Fruit fly (Drosophila melanogaster) whole organism, embryonic: Measurements from ENCODE around the gene CG11168.

Experiments
- Antp ChIP-seq: fragments of 200-800 bp; sonication (Bioruptor generic); optimal IDR thresholded peaks from 3 replicates; lab custom pipeline; 2016; ENCODE audit warnings: missing biosample characterization, missing genetic modification characterization
- CG14014 ChIP-seq: fragments of 200-800 bp; sonication (Bioruptor generic); IDR thresholded peaks from 2 replicates; pipeline ENCODE4 v1.3.6; 2022; ENCODE audit warnings: missing biosample characterization, missing genetic modification characterization
- CG14710 ChIP-seq: fragments of 200-800 bp; sonication (Bioruptor generic); optimal IDR thresholded peaks from 3 replicates; lab custom pipeline; 2019; ENCODE audit warnings: missing biosample characterization, mild to moderate bottlenecking, missing genetic modification characterization, moderate library complexity
- CG14965 ChIP-seq: fragments of 200-800 bp; sonication (Bioruptor generic); optimal IDR thresholded peaks from 2 replicates; lab custom pipeline; 2016; ENCODE audit warnings: missing biosample characterization, missing genetic modification characterization, borderline replicate concordance
- CG15073 ChIP-seq: fragments of 200-800 bp; sonication (Bioruptor generic); optimal IDR thresholded peaks from 2 replicates; lab custom pipeline; 2016; ENCODE audit warnings: missing biosample characterization, missing genetic modification characterization
- CG15269 ChIP-seq: fragments of 200-800 bp; sonication (Bioruptor generic); optimal IDR thresholded peaks from 2 replicates; lab custom pipeline; 2018; ENCODE audit warnings: missing biosample characterization, mild to moderate bottlenecking, missing genetic modification characterization, moderate library complexity
- CG15514 ChIP-seq: fragments of 200-800 bp; sonication (Bioruptor generic); optimal IDR thresholded peaks from 3 replicates; lab custom pipeline; 2017; ENCODE audit warnings: missing biosample characterization, missing genetic modification characterization, mild to moderate bottlenecking, moderate library complexity, missing genetic modification reagents
- CG17359 ChIP-seq: fragments of 200-800 bp; sonication (Bioruptor generic); optimal IDR thresholded peaks from 3 replicates; lab custom pipeline; 2018; ENCODE audit warnings: missing biosample characterization, mild to moderate bottlenecking, missing genetic modification characterization, moderate library complexity
- CG17829 ChIP-seq: fragments of 200-800 bp; optimal IDR thresholded peaks from 2 replicates; lab custom pipeline; 2019; ENCODE audit warnings: missing biosample characterization, mild to moderate bottlenecking, missing genetic modification characterization, moderate library complexity
- CG1832 ChIP-seq: fragments of 200-800 bp; sonication (Bioruptor generic); optimal IDR thresholded peaks from 2 replicates; lab custom pipeline; 2017; ENCODE audit warnings: missing biosample characterization, mild to moderate bottlenecking, missing genetic modification characterization, inconsistent platforms
- CG18476 ChIP-seq: fragments of 200-800 bp; sonication (Bioruptor generic); optimal IDR thresholded peaks from 2 replicates; lab custom pipeline; 2016; ENCODE audit warnings: missing biosample characterization, mild to moderate bottlenecking, missing genetic modification characterization
- CG2116 ChIP-seq: fragments of 200-800 bp; sonication (Bioruptor generic); optimal IDR thresholded peaks from 3 replicates; lab custom pipeline; 2018; ENCODE audit warnings: missing biosample characterization, mild to moderate bottlenecking, missing genetic modification characterization
- CG3281 ChIP-seq: fragments of 200-800 bp; sonication (Bioruptor generic); optimal IDR thresholded peaks from 3 replicates; lab custom pipeline; 2017; ENCODE audit warnings: missing biosample characterization, mild to moderate bottlenecking, missing genetic modification characterization
- CG3407 ChIP-seq: fragments of 200-800 bp; sonication (Bioruptor generic); optimal IDR thresholded peaks from 2 replicates; lab custom pipeline; 2018; ENCODE audit warnings: missing biosample characterization, mild to moderate bottlenecking, missing genetic modification characterization
- CG4360 ChIP-seq: fragments of 200-800 bp; sonication (Bioruptor generic); IDR thresholded peaks from 2 replicates; pipeline ENCODE4 v1.3.6; 2022; ENCODE audit warnings: missing biosample characterization, missing genetic modification characterization
- CG9609 ChIP-seq: fragments of 200-800 bp; sonication (Bioruptor generic); optimal IDR thresholded peaks from 3 replicates; lab custom pipeline; 2016; ENCODE audit warnings: missing biosample characterization, missing genetic modification characterization
- D19A ChIP-seq: fragments of 200-800 bp; optimal IDR thresholded peaks from 3 replicates; lab custom pipeline; 2019; ENCODE audit warnings: missing biosample characterization, mild to moderate bottlenecking, missing genetic modification characterization, moderate library complexity
- Dek ChIP-seq: fragments of 200-800 bp; sonication (Bioruptor generic); optimal IDR thresholded peaks from 3 replicates; lab custom pipeline; 2019; ENCODE audit warnings: missing biosample characterization, mild to moderate bottlenecking, missing genetic modification characterization, moderate library complexity
- ERR ChIP-seq: fragments of 200-800 bp; sonication (Bioruptor generic); optimal IDR thresholded peaks from 2 replicates; lab custom pipeline; 2016; ENCODE audit warnings: missing biosample characterization, missing genetic modification characterization
- Ets97D ChIP-seq: fragments of 200-800 bp; sonication (Bioruptor generic); optimal IDR thresholded peaks from 3 replicates; lab custom pipeline; 2016; ENCODE audit warnings: missing biosample characterization, missing genetic modification characterization
- Gsc ChIP-seq: fragments of 200-800 bp; sonication (Bioruptor generic); IDR thresholded peaks from 2 replicates; pipeline ENCODE4 v1.3.6; 2022; ENCODE audit warnings: missing biosample characterization, missing genetic modification characterization
- H2.0 ChIP-seq: fragments of 200-800 bp; sonication (Bioruptor generic); IDR thresholded peaks from 2 replicates; pipeline ENCODE4 v1.3.6; 2022; ENCODE audit warnings: missing biosample characterization, missing genetic modification characterization
- Mrtf ChIP-seq: fragments of 200-800 bp; sonication (Bioruptor generic); IDR thresholded peaks from 3 replicates; pipeline ENCODE4 v1.3.6; 2022; ENCODE audit warnings: missing biosample characterization, missing genetic modification characterization
- NC2α ChIP-seq: fragments of 200-800 bp; sonication (Bioruptor generic); optimal IDR thresholded peaks from 2 replicates; lab custom pipeline; 2016; ENCODE audit warnings: missing biosample characterization, missing genetic modification characterization
- Nf-YB ChIP-seq: fragments of 200-800 bp; sonication (Bioruptor generic); optimal IDR thresholded peaks from 3 replicates; lab custom pipeline; 2019; ENCODE audit warnings: missing biosample characterization, mild to moderate bottlenecking, missing genetic modification characterization, moderate library complexity
- Nf-YC ChIP-seq: fragments of 200-800 bp; optimal IDR thresholded peaks from 3 replicates; lab custom pipeline; 2019; ENCODE audit warnings: missing biosample characterization, mild to moderate bottlenecking, missing genetic modification characterization, moderate library complexity
- Oli ChIP-seq: fragments of 200-800 bp; sonication (Bioruptor generic); optimal IDR thresholded peaks from 2 replicates; lab custom pipeline; 2018; ENCODE audit warnings: missing biosample characterization, mild to moderate bottlenecking, missing genetic modification characterization, moderate library complexity
- PHDP ChIP-seq: fragments of 200-800 bp; sonication (Bioruptor generic); optimal IDR thresholded peaks from 3 replicates; lab custom pipeline; 2018; ENCODE audit warnings: missing biosample characterization, mild to moderate bottlenecking, missing genetic modification characterization, moderate library complexity
- Pdp1 ChIP-seq, 2 experiments: fragments of 200-800 bp; sonication (Bioruptor generic); optimal IDR thresholded peaks; 3 replicates each; lab custom pipeline; 2016; ENCODE audit warnings: missing biosample characterization in 2 of 2, missing genetic modification characterization in 2 of 2, mild to moderate bottlenecking in 1 of 2, moderate library complexity in 1 of 2
- Rfx ChIP-seq: fragments of 200-800 bp; sonication (Bioruptor generic); IDR thresholded peaks from 2 replicates; pipeline ENCODE4 v1.3.6; 2022; ENCODE audit warnings: missing biosample characterization, missing genetic modification characterization
- Vsx1 ChIP-seq: fragments of 200-800 bp; sonication (Bioruptor generic); optimal IDR thresholded peaks from 2 replicates; lab custom pipeline; 2017; ENCODE audit warnings: missing biosample characterization, mild to moderate bottlenecking, missing genetic modification characterization, missing genetic modification reagents
- Xbp1 ChIP-seq: fragments of 200-800 bp; sonication (Bioruptor generic); optimal IDR thresholded peaks from 3 replicates; lab custom pipeline; 2016; ENCODE audit warnings: missing biosample characterization, mild to moderate bottlenecking, missing genetic modification characterization
- aop ChIP-seq: fragments of 200-800 bp; sonication (Bioruptor generic); IDR thresholded peaks from 2 replicates; pipeline ENCODE4 v1.3.6; 2022; ENCODE audit warnings: missing biosample characterization, missing genetic modification characterization
- ara ChIP-seq: fragments of 200-800 bp; sonication (Bioruptor generic); IDR thresholded peaks from 2 replicates; pipeline ENCODE4 v1.3.6; 2022; ENCODE audit warnings: missing biosample characterization, missing genetic modification characterization
- ato ChIP-seq: fragments of 200-800 bp; sonication (Bioruptor generic); IDR thresholded peaks from 2 replicates; pipeline ENCODE4 v1.3.6; 2022; ENCODE audit warnings: missing biosample characterization, missing genetic modification characterization; ENCODE audit not compliant: partially characterized antibody
- bab2 ChIP-seq: fragments of 200-800 bp; sonication (Bioruptor generic); optimal IDR thresholded peaks from 2 replicates; lab custom pipeline; 2016; ENCODE audit warnings: missing biosample characterization, missing genetic modification characterization
- br ChIP-seq: fragments of >200 bp; optimal IDR thresholded peaks from 2 replicates; lab custom pipeline; 2017
- caup ChIP-seq: fragments of 200-800 bp; sonication (Bioruptor generic); optimal IDR thresholded peaks from 3 replicates; lab custom pipeline; 2017; ENCODE audit warnings: missing biosample characterization, mild to moderate bottlenecking, missing genetic modification characterization, moderate library complexity; ENCODE audit not compliant: severe bottlenecking
- cg ChIP-seq: fragments of 200-800 bp; sonication (Bioruptor generic); optimal IDR thresholded peaks from 3 replicates; lab custom pipeline; 2019; ENCODE audit warnings: missing biosample characterization, mild to moderate bottlenecking, missing genetic modification characterization, moderate library complexity
- cwo ChIP-seq: fragments of 200-800 bp; sonication (Bioruptor generic); optimal IDR thresholded peaks from 3 replicates; lab custom pipeline; 2017; ENCODE audit warnings: missing biosample characterization, missing genetic modification characterization, mild to moderate bottlenecking, moderate library complexity, missing genetic modification reagents
- dimm ChIP-seq: fragments of 200-800 bp; sonication (Bioruptor generic); IDR thresholded peaks from 2 replicates; pipeline ENCODE4 v1.3.6; 2022; ENCODE audit warnings: missing biosample characterization, missing genetic modification characterization
- dm ChIP-seq: fragments of 200-800 bp; sonication (Bioruptor generic); optimal IDR thresholded peaks from 3 replicates; lab custom pipeline; 2016; ENCODE audit warnings: missing biosample characterization, missing genetic modification characterization
- dmrt99B ChIP-seq: fragments of 200-800 bp; sonication (Bioruptor generic); optimal IDR thresholded peaks from 2 replicates; lab custom pipeline; 2018; ENCODE audit warnings: missing biosample characterization, mild to moderate bottlenecking, missing genetic modification characterization, moderate library complexity
- fd96Cb ChIP-seq: fragments of 200-800 bp; sonication (Bioruptor generic); optimal IDR thresholded peaks from 2 replicates; lab custom pipeline; 2018; ENCODE audit warnings: missing biosample characterization, mild to moderate bottlenecking, missing genetic modification characterization, moderate library complexity
- klu ChIP-seq: fragments of 200-800 bp; sonication (Bioruptor generic); IDR thresholded peaks from 2 replicates; pipeline ENCODE4 v1.3.6; 2022; ENCODE audit warnings: missing biosample characterization, missing genetic modification characterization
- mirr ChIP-seq: fragments of 200-800 bp; sonication (Bioruptor generic); optimal IDR thresholded peaks from 3 replicates; lab custom pipeline; 2018; ENCODE audit warnings: missing biosample characterization, mild to moderate bottlenecking, missing genetic modification characterization
- peb ChIP-seq: fragments of 200-800 bp; sonication (Bioruptor generic); IDR thresholded peaks from 2 replicates; pipeline ENCODE4 v1.3.6; 2022; ENCODE audit warnings: missing biosample characterization, missing genetic modification characterization
- repo ChIP-seq: fragments of 200-800 bp; sonication (Bioruptor generic); optimal IDR thresholded peaks from 2 replicates; lab custom pipeline; 2016; ENCODE audit warnings: missing biosample characterization, missing genetic modification characterization
- ssp ChIP-seq: fragments of 200-800 bp; sonication (Bioruptor generic); IDR thresholded peaks from 2 replicates; pipeline ENCODE4 v1.3.6; 2022; ENCODE audit warnings: missing biosample characterization, missing genetic modification characterization
- toy ChIP-seq: fragments of 200-800 bp; sonication (Bioruptor generic); IDR thresholded peaks from 2 replicates; pipeline ENCODE4 v1.3.6; 2022; ENCODE audit warnings: missing biosample characterization, missing genetic modification characterization
- unpg ChIP-seq: fragments of 200-800 bp; sonication (Bioruptor generic); optimal IDR thresholded peaks from 3 replicates; lab custom pipeline; 2018; ENCODE audit warnings: missing biosample characterization, mild to moderate bottlenecking, missing genetic modification characterization, moderate library complexity

Gene CG11168

DNA sequence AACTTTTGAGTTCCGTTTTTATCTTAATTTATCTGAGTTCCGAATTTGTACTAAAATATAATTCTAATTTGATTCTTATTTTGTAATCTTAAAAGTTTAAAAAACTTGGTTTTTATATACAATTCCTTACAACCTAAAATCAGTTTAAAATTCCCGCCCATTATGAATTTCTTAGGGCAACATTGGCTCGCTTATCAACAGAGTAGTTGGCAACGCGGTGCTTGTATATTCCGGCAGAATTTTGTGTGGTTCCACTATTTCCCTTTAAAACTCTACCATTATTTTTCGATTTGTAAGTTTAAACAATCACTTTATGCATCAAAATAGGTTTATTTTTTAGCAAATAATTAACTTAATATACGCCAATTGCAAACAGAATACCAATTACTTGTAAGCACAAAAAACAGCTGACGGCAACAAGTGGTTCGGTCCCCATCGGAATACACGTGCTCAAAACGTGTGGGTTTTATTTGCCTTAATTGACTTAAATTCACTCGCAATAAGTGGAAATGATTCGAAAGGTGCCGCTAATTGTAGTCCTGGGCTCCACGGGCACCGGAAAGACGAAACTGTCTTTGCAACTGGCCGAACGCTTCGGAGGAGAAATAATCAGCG, 41.0 kb upstream of the CG11168 start, which contains the start of the genes CG11089 and CG31381 (continued):
- TF ChIP-seq cwo (peak; percentile 94), Nf-YB (peak; percentile 7), cg (GFP tag; lab: Kevin White, UChicago) (no peak), dmrt99B (tag; lab: Kevin White, UChicago) (no peak), CG18476 (GFP tag; lab: Kevin White, UChicago) (no peak), Mrtf (GFP tag; lab: Robert Waterston, UW) (no peak), CG4360 (GFP tag; lab: Robert Waterston, UW) (no peak), ara (GFP tag; lab: Robert Waterston, UW) (no peak), H2.0 (GFP tag; lab: Robert Waterston, UW) (no peak), Nf-YC (no peak), CG14014 (GFP tag; lab: Robert Waterston, UW) (no peak), CG1832 (GFP tag; lab: Kevin White, UChicago) (no peak), Oli (tag; lab: Kevin White, UChicago) (no peak), Gsc (no peak), CG9609 (GFP tag; lab: Kevin White, UChicago) (no peak), caup (GFP tag; lab: Kevin White, UChicago) (peak; percentile 45), Xbp1 (GFP tag; lab: Kevin White, UChicago) (no peak), klu (GFP tag; lab: Robert Waterston, UW) (no peak), toy (GFP tag; lab: Robert Waterston, UW) (no peak), CG17359 (no peak), aop (GFP tag; lab: Robert Waterston, UW) (no peak), Ets97D (peak; percentile 44), ato (GFP tag; lab: Robert Waterston, UW) (no peak), ssp (no peak), dimm (no peak), dm (GFP tag; lab: Kevin White, UChicago) (peak; percentile 89), peb (no peak), CG14710 (peak; percentile 100), CG17829 (tag; lab: Kevin White, UChicago) (peak; percentile 39), CG14965 (GFP tag; lab: Kevin White, UChicago) (no peak), unpg (GFP tag; lab: Kevin White, UChicago) (no peak), bab2 (GFP tag; lab: Kevin White, UChicago) (no peak), ERR (GFP tag; lab: Kevin White, UChicago) (no peak), D19A (tag; lab: Kevin White, UChicago) (no peak), Antp (GFP tag; lab: Kevin White, UChicago) (no peak), CG15514 (peak; percentile 83), CG15073 (no peak), NC2α (GFP tag; lab: Kevin White, UChicago) (no peak), mirr (GFP tag; lab: Kevin White, UChicago) (no peak), br (lab: Kevin White, UChicago) (no peak), CG3407 (GFP tag; lab: Kevin White, UChicago) (no peak), Pdp1 (GFP tag; optimal IDR thresholded peaks at IDR 0.05; lab: Kevin White, UChicago) (no peak), repo (GFP tag; lab: Kevin White, UChicago) (no peak), CG15269 (tag; lab: Kevin White, UChicago) (no peak), CG3281 (peak; percentile 5), Dek (peak; percentile 32), Rfx (no peak), PHDP (tag; lab: Kevin White, UChicago) (no peak), fd96Cb (tag; lab: Kevin White, UChicago) (no peak), Vsx1 (GFP tag; lab: Kevin White, UChicago) (no peak), CG2116 (peak; percentile 5)
